Worm (Caenorhabditis elegans) whole organism, late embryonic: ENCODE data around the gene srj-24.

ENCODE experiments used
- F13H6.1 ChIP-seq: sonication (generic microtip); optimal IDR thresholded peaks from 2 replicates; lab custom pipeline; 2016; ENCODE audit warnings: missing genetic modification characterization, missing compliant biosample characterization
- ama-1 ChIP-seq: fragments of 150-350 bp; optimal IDR thresholded peaks from 2 replicates; lab custom pipeline; 2014
- gmeb-2 ChIP-seq: sonication (generic microtip); optimal IDR thresholded peaks from 2 replicates; lab custom pipeline; 2016; ENCODE audit warnings: missing genetic modification characterization, inconsistent platforms, missing compliant biosample characterization
- pag-3 ChIP-seq: sonication (generic microtip); optimal IDR thresholded peaks from 2 replicates; lab custom pipeline; 2016; ENCODE audit warnings: missing compliant biosample characterization, missing genetic modification characterization, borderline replicate concordance
- pqm-1 ChIP-seq: sonication (generic microtip); optimal IDR thresholded peaks from 2 replicates; lab custom pipeline; 2016; ENCODE audit warnings: missing genetic modification characterization, missing compliant biosample characterization
- tbx-2 ChIP-seq: sonication (generic microtip); optimal IDR thresholded peaks from 2 replicates; lab custom pipeline; 2016; ENCODE audit warnings: missing genetic modification characterization, missing compliant biosample characterization
- tbx-7 ChIP-seq: sonication (generic microtip); optimal IDR thresholded peaks from 2 replicates; lab custom pipeline; 2016; ENCODE audit warnings: missing genotype, missing genetic modification characterization, missing compliant biosample characterization
- unc-55 ChIP-seq: sonication (generic microtip); optimal IDR thresholded peaks from 2 replicates; lab custom pipeline; 2017; ENCODE audit warnings: missing biosample characterization, missing genetic modification reagents, missing genetic modification characterization
- zip-5 ChIP-seq: sonication (generic microtip); optimal IDR thresholded peaks from 2 replicates; lab custom pipeline; 2016; ENCODE audit warnings: missing genetic modification characterization, missing compliant biosample characterization

DNA sequence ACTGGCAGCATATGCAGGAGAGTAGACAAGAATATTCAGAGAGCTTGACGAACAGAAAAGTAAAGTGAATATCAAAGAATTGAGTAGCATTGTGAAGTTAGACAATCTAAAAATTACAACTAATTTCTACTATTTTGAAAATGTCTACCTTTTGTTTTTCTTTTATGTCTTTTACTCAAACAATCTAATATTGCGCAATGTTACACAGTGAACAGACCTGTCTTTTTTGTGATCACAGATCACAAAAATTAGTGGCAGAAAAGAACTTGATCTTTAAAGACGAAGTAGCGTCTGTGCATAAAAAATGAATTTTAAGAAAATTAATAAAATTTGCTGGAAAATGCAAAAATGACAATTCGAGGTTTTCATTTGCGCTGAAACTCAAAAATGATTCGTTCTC is 39.6 kb downstream of the srj-24 start:
- no peak for TF ChIP-seq ama-1 (lab: Kevin White, UChicago)
- TF ChIP-seq pqm-1 (tag; lab: Kevin White, UChicago), result no peak
- TF ChIP-seq unc-55 (GFP tag; lab: Kevin White, UChicago), result no peak
- no peak for TF ChIP-seq tbx-2 (tag; lab: Kevin White, UChicago)
- TF ChIP-seq gmeb-2 (tag; lab: Kevin White, UChicago), result no peak
- TF ChIP-seq F13H6.1 (tag; lab: Kevin White, UChicago), result no peak
- TF ChIP-seq tbx-7 (tag; lab: Kevin White, UChicago), result no peak
- no peak for TF ChIP-seq zip-5 (tag; lab: Kevin White, UChicago)
- no peak for TF ChIP-seq pag-3 (tag; lab: Kevin White, UChicago)
